Fruit fly (Drosophila melanogaster) Kc167 (cell line): ENCODE data around the gene ATPsyndelta.

Source experiments
- Myc ChIP-seq: fragments of >200 bp; optimal IDR thresholded peaks from 2 replicates; lab custom pipeline; 2017; ENCODE audit warnings: missing external identifiers
- Sin3A ChIP-seq: fragments of >200 bp; optimal IDR thresholded peaks from 2 replicates; lab custom pipeline; 2018; ENCODE audit warnings: missing external identifiers
- h ChIP-seq: fragments of >200 bp; optimal IDR thresholded peaks from 3 replicates; lab custom pipeline; 2018; ENCODE audit warnings: missing external identifiers
- insv ChIP-seq: fragments of >200 bp; optimal IDR thresholded peaks from 3 replicates; lab custom pipeline; 2018; ENCODE audit warnings: missing external identifiers
- psq ChIP-seq: fragments of >200 bp; optimal IDR thresholded peaks from 2 replicates; lab custom pipeline; 2017; ENCODE audit warnings: missing external identifiers
- ttk ChIP-seq: sonication (Bioruptor generic); optimal IDR thresholded peaks from 2 replicates; lab custom pipeline; 2017; ENCODE audit warnings: missing external identifiers

Gene ATPsyndelta

dm6 chrX:10259524-10259923 is 46.8 kb downstream of the ATPsyndelta start:
- TF ChIP-seq Myc (lab: Kevin White, UChicago): no peak
- TF ChIP-seq Sin3A (lab: Kevin White, UChicago): no peak
- TF ChIP-seq ttk (lab: Kevin White, UChicago): no peak
- TF ChIP-seq h (lab: Kevin White, UChicago): no peak
- TF ChIP-seq insv (lab: Kevin White, UChicago): no peak
- TF ChIP-seq psq (lab: Kevin White, UChicago): no peak

DNA sequence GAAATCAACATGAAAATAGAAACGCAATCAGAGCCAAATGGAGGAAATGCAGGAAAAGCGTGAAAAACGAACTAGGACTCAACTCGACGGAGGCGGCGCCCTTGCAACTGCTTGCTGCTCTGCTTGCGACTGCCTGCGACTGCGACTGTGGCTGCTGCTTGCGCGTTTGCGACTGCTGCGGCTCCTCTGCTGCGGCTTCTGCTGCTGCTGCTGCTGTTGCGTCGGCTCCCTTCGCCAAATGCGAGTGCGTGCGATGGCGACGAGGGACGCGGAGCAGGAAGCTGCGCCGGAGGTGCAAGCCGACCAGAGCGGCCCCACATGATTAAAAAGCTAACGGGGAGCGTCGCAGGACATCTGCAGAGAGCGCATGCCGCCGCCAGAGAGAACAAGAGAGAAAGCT is 48.4 kb downstream of the ATPsyndelta start:
- TF ChIP-seq Myc (lab: Kevin White, UChicago): no peak
- no peak for TF ChIP-seq insv (lab: Kevin White, UChicago)
- no peak for TF ChIP-seq psq (lab: Kevin White, UChicago)
- no peak for TF ChIP-seq Sin3A (lab: Kevin White, UChicago)
- TF ChIP-seq ttk (lab: Kevin White, UChicago): no peak
- TF ChIP-seq h (lab: Kevin White, UChicago): no peak

DNA sequence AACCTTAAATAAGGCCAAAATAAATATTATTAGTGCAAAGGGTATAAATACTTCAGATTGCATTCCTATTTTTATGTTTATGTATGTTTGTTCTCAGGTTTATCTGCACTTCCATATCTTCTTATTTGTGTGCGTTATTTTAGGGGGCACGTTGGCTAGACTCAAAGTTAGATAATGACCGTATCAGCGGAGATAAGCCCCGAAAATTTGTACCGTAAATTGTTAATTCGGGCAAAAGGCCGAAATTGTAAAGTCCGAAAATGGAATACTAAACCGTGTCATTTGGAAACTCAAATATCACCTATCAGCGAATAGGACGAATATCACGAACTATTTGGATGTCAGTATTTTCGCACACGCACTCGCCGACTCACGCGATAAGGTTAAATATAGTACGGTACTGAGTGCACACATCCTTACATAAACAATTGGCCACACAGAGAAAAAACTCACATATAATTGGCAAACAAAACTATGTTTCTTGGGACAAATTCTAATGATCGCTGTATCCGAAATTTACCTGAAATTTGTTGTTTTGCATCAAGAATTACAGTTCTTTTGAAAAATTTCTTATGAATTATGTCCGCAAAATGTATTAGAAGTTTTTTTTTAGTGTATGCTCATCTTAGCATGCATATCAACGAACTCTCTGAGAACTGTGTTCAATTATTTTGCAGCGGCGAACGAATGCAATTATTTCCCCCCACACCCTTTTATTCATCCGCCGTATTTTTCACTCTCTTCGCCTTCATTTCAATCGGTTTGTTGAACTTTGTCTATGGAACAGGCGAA is 50.6 kb downstream of the ATPsyndelta start, which contains the start of gene Hk:
Gene Hk, minus strand, starts transcription at position 321 of the 792 bp plus-strand sequence.
- no peak for TF ChIP-seq psq (lab: Kevin White, UChicago)
- no peak for TF ChIP-seq insv (lab: Kevin White, UChicago)
- TF ChIP-seq Myc (lab: Kevin White, UChicago): no peak
- no peak for TF ChIP-seq h (lab: Kevin White, UChicago)
- no peak for TF ChIP-seq ttk (lab: Kevin White, UChicago)
- no peak for TF ChIP-seq Sin3A (lab: Kevin White, UChicago)

dm6 chrX:10263957-10264248 is 51.1 kb downstream of the ATPsyndelta start:
- TF ChIP-seq Sin3A (lab: Kevin White, UChicago) (no peak), Myc (lab: Kevin White, UChicago) (no peak), psq (lab: Kevin White, UChicago) (no peak), h (lab: Kevin White, UChicago) (no peak), insv (lab: Kevin White, UChicago) (no peak), ttk (lab: Kevin White, UChicago) (no peak)

DNA sequence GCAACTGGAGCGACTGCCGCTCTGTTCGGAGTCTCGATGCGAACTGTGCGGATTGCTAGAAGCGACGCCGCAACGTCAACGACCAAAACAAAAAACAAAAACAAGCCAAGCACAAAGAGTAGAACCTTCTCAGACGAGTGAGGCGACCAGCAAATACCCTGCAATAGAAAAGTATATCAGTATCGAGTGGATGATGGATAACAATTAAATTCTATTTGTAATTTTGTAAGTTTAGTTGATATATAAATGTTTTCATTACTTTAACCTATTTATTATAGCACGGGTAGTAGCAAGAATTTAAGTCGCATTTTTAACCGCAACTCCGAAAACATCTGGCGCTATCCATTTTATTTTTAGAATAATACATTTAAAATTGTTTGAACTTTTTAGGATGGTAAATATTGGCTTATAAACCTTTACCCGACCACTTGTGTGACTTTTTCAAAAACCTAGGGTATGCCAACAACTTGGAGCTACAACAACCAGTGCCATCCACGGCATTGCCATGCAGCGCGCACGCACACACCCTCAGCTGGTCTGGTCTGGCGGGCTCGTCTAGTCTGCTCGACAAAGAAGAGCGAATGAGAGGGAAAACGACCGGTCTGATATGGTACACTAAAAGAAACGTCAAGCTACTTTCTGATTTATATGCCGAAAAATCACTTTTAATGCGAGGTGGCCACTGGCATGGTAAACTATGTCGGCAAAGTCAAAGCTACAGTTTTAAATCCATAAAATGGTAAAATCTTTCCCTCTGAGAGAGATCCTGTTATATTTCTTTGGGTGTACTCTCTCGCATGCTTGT is 52.6 kb downstream of the ATPsyndelta start, which contains the start of gene CG12643:
Gene CG12643, minus strand, starts transcription at position 51 of the 805 bp plus-strand sequence.
- TF ChIP-seq Sin3A (lab: Kevin White, UChicago): no peak
- no peak for TF ChIP-seq psq (lab: Kevin White, UChicago)
- TF ChIP-seq h (lab: Kevin White, UChicago): no peak
- no peak for TF ChIP-seq Myc (lab: Kevin White, UChicago)
- no peak for TF ChIP-seq insv (lab: Kevin White, UChicago)
- TF ChIP-seq ttk (lab: Kevin White, UChicago): no peak

- TF ChIP-seq Myc (lab: Kevin White, UChicago) (no peak), Sin3A (lab: Kevin White, UChicago) (no peak), psq (lab: Kevin White, UChicago) (no peak), ttk (lab: Kevin White, UChicago) (no peak), h (lab: Kevin White, UChicago) (no peak), insv (lab: Kevin White, UChicago) (no peak)
These were observed 53.2 kb downstream of the ATPsyndelta start for dm6 chrX:10266018-10266384.
